Worm (Caenorhabditis elegans): ENCODE results near the gene BE10.4.

BE10.4 gene

ce11 chrIII:12813193-12813592 lies at the start of gene BE10.4:
Gene BE10.4, plus strand, starts transcription at chrIII:12813493.
- TF ChIP-seq D2030.7 (GFP tag; IDR thresholded peaks at IDR 0.05) (no peak), tbx-9 (tag; optimal IDR thresholded peaks at IDR 0.05; ENCODE audit: borderline replicate concordance) (no peak), madf-8 (GFP tag; conservative IDR thresholded peaks at IDR 0.05) (no peak), F57A8.1 (GFP tag; optimal IDR thresholded peaks at IDR 0.05) (no peak), efl-1 (GFP tag; optimal IDR thresholded peaks at IDR 0.05) (no peak), nhr-179 (tag; optimal IDR thresholded peaks at IDR 0.05) (no peak), zim-3 (tag; optimal IDR thresholded peaks at IDR 0.05) (no peak), lag-1 (GFP tag; IDR thresholded peaks at IDR 0.05) (no peak), unc-62 (GFP tag; optimal IDR thresholded peaks at IDR 0.05) (no peak), ztf-26 (tag; optimal IDR thresholded peaks at IDR 0.05) (no peak), egrh-3 (GFP tag; IDR thresholded peaks at IDR 0.05) (no peak), tbp1 (GFP tag; optimal IDR thresholded peaks at IDR 0.05) (no peak), attf-6 (GFP tag; IDR thresholded peaks at IDR 0.05) (no peak), Y56A3A.18 (GFP tag; IDR thresholded peaks at IDR 0.05) (no peak), sdz-38 (tag; optimal IDR thresholded peaks at IDR 0.05) (no peak)

DNA sequence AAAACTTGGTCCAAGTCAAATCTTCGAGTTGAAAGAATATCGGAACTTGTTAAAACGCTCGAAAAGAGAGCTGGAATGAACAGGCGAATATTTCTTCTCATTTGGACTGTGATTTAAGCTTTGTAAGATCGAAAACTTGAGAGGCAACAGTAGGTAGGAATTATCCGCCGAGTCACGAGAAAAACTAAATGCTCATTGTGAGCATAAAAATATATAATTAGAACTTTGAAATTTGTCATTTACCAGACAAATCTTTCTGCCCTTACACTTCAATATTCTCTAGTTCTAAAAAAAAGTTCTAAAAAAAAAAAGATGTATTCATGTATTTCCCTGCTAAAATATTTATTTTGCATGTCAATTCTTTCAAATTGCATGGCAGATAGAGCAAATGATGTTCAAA lies 49.1 kb upstream of the BE10.4 start, which contains the start of the genes irld-19 and irld-61:
irld-19 (minus strand) TSS at position 101 of the 400 bp plus-strand sequence.
irld-61 (plus strand) TSS at position 313 of the 400 bp plus-strand sequence.
- TF ChIP-seq efl-1 (GFP tag; optimal IDR thresholded peaks at IDR 0.05): no peak
- TF ChIP-seq egl-18 (GFP tag; IDR thresholded peaks at IDR 0.05): no peak
- no peak for TF ChIP-seq unc-62 (GFP tag; optimal IDR thresholded peaks at IDR 0.05)
- no peak for TF ChIP-seq nfyb-1 (GFP tag; IDR thresholded peaks at IDR 0.05)
- no peak for TF ChIP-seq D2030.7 (GFP tag; IDR thresholded peaks at IDR 0.05)

DNA sequence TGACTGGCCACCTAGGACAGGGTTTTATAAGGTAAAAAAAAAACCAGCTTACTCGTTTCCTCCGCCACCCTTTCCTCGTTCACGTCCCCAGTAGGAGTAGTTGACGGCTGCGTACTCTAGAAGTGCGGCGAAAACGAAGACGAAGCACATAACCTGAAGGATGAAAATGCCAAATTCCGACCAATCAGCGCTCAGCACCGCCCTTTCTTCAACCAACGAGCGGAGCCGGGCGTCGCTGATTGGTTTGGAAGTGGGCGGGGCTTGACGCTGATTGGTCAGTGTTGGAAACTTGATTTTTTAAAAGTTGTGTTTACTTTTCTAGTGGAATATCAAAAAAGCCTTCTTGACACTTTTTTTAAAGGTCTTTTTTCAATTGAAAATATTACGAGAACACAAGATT lies 39.5 kb upstream of the BE10.4 start:
- no peak for TF ChIP-seq ceh-58 (GFP tag; IDR thresholded peaks at IDR 0.05)
- TF ChIP-seq somi-1 (GFP tag; optimal IDR thresholded peaks at IDR 0.05): no peak
- no peak for TF ChIP-seq hlh-12 (tag; optimal IDR thresholded peaks at IDR 0.05)
- TF ChIP-seq F22D6.2 (tag; optimal IDR thresholded peaks at IDR 0.05): no peak
- no peak for TF ChIP-seq efl-1 (GFP tag; optimal IDR thresholded peaks at IDR 0.05)
- TF ChIP-seq tbp1 (GFP tag; optimal IDR thresholded peaks at IDR 0.05): no peak
- TF ChIP-seq rpc-1 (optimal IDR thresholded peaks at IDR 0.05): no peak
- TF ChIP-seq rpc-1 (tag; optimal IDR thresholded peaks at IDR 0.05): no peak
- TF ChIP-seq repo-1 (tag; optimal IDR thresholded peaks at IDR 0.05): no peak

DNA sequence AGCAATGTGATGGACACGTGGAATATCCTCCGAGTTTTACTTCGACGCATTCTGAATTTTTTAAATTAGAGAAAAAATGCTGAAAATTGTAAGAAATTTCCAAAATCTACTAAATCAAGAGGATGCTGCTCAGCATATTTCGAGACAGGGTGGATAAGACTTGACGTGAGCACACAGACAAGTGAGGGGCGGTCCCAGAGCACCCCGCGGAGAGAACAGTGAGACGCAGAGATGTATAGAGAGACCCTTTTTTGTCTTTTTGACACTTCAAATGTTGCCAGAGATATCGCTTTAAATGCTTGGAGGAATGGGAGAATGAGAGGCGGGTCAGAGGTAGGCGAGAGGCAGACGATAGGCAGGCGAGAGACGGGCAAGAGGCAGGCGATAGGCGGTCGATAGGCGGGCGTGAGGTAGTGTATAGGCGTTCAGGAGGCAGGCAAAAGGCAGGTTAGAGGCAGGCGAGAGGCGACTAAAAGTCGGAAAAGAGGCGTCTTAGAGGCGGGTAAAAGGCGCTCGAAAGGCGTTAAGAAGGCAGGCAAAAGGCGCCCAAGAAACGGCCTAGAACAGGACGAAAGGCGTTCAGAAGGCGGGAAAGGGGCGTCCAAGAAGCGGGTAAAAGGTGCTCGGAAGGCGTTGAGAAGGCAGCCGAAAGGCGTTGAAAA lies 33.5 kb upstream of the BE10.4 start, which contains the start of gene gab-1:
gab-1 (minus strand) TSS at position 51 of the 662 bp plus-strand sequence.
- TF ChIP-seq tbx-9 (tag; optimal IDR thresholded peaks at IDR 0.05; ENCODE audit: borderline replicate concordance) (no peak), egrh-3 (GFP tag; IDR thresholded peaks at IDR 0.05) (peak; percentile 41; the same call in 1 of the 2 replicates), B0261.1 (tag; optimal IDR thresholded peaks at IDR 0.05) (no peak), nhr-80 (tag; optimal IDR thresholded peaks at IDR 0.05) (no peak), nhr-120 (GFP tag; IDR thresholded peaks at IDR 0.05) (no peak), B0336.3 (GFP tag; IDR thresholded peaks at IDR 0.05) (no peak), ztf-28 (GFP tag; IDR thresholded peaks at IDR 0.05) (no peak), zfh-2 (GFP tag; conservative IDR thresholded peaks at IDR 0.05) (peak; percentile 79), snpc-1.1 (tag; optimal IDR thresholded peaks at IDR 0.05; ENCODE audit: insufficient read depth) (no peak), Y95B8A.8 (GFP tag; IDR thresholded peaks at IDR 0.05) (no peak), ekl-4 (GFP tag; IDR thresholded peaks at IDR 0.05) (no peak), mes-4 (tag; optimal IDR thresholded peaks at IDR 0.05) (no peak), tbp1 (GFP tag; optimal IDR thresholded peaks at IDR 0.05) (no peak), lin-26 (GFP tag; IDR thresholded peaks at IDR 0.05) (0 out of 2 replicates have a peak, but pooled peaks have one; percentile 25)
